Worm (Caenorhabditis elegans) whole organism, L4 larva: ENCODE results near the gene fbxc-43.

Source experiments
- T20F7.1 ChIP-seq: fragments of 200-800 bp; sonication (Bioruptor generic); optimal IDR thresholded peaks from 2 replicates; lab custom pipeline; 2018; ENCODE audit warnings: mild to moderate bottlenecking, missing genetic modification characterization, missing compliant biosample characterization
- T26A8.4 ChIP-seq: fragments of 200-800 bp; sonication (Bioruptor generic); IDR thresholded peaks from 2 replicates; pipeline ENCODE4 v1.3.6; 2022; ENCODE audit warnings: missing genetic modification characterization, missing compliant biosample characterization
- fos-1 ChIP-seq: fragments of 150-350 bp; optimal IDR thresholded peaks from 2 replicates; lab custom pipeline; 2014; ENCODE audit warnings: missing biosample characterization, missing genetic modification characterization
- lin-13 ChIP-seq: fragments of 150-350 bp; optimal IDR thresholded peaks from 2 replicates; lab custom pipeline; 2014; ENCODE audit warnings: missing biosample characterization, missing genetic modification reagents, missing genetic modification characterization
- lin-29 ChIP-seq: fragments of 200-800 bp; sonication (Bioruptor generic); IDR thresholded peaks from 2 replicates; pipeline ENCODE4 v1.3.6; 2022; ENCODE audit warnings: missing genetic modification reagents, missing genetic modification characterization, missing compliant biosample characterization
- madf-9 ChIP-seq: fragments of 200-800 bp; sonication (Bioruptor generic); conservative IDR thresholded peaks from 2 replicates; pipeline ENCODE4 v1.3.6; 2022; ENCODE audit warnings: missing genetic modification reagents, missing genetic modification characterization, missing compliant biosample characterization
- nhr-11 ChIP-seq: fragments of 150-350 bp; optimal IDR thresholded peaks from 2 replicates; lab custom pipeline; 2014; ENCODE audit warnings: missing biosample characterization, missing genetic modification characterization
- nhr-237 ChIP-seq: sonication (generic microtip); optimal IDR thresholded peaks from 2 replicates; lab custom pipeline; 2017; ENCODE audit warnings: missing biosample characterization, missing genetic modification characterization
- nhr-77 ChIP-seq: fragments of 150-350 bp; optimal IDR thresholded peaks from 2 replicates; lab custom pipeline; 2014; ENCODE audit warnings: missing biosample characterization, missing genetic modification characterization
- sdz-12 ChIP-seq: fragments of 200-800 bp; sonication (Bioruptor generic); optimal IDR thresholded peaks from 2 replicates; lab custom pipeline; 2018; ENCODE audit warnings: mild to moderate bottlenecking, missing genetic modification characterization, missing compliant biosample characterization
- set-16 ChIP-seq: fragments of 200-800 bp; sonication (Bioruptor generic); IDR thresholded peaks from 2 replicates; pipeline ENCODE4 v1.3.6; 2022; ENCODE audit warnings: missing genetic modification reagents, missing genetic modification characterization, missing compliant biosample characterization
- snpc-4 ChIP-seq: fragments of 150-350 bp; optimal IDR thresholded peaks from 2 replicates; lab custom pipeline; 2014; ENCODE audit warnings: missing biosample characterization, missing genetic modification characterization
- spr-1 ChIP-seq: sonication (generic microtip); optimal IDR thresholded peaks from 2 replicates; lab custom pipeline; 2016; ENCODE audit warnings: mild to moderate bottlenecking, missing genetic modification characterization, missing compliant biosample characterization

DNA sequence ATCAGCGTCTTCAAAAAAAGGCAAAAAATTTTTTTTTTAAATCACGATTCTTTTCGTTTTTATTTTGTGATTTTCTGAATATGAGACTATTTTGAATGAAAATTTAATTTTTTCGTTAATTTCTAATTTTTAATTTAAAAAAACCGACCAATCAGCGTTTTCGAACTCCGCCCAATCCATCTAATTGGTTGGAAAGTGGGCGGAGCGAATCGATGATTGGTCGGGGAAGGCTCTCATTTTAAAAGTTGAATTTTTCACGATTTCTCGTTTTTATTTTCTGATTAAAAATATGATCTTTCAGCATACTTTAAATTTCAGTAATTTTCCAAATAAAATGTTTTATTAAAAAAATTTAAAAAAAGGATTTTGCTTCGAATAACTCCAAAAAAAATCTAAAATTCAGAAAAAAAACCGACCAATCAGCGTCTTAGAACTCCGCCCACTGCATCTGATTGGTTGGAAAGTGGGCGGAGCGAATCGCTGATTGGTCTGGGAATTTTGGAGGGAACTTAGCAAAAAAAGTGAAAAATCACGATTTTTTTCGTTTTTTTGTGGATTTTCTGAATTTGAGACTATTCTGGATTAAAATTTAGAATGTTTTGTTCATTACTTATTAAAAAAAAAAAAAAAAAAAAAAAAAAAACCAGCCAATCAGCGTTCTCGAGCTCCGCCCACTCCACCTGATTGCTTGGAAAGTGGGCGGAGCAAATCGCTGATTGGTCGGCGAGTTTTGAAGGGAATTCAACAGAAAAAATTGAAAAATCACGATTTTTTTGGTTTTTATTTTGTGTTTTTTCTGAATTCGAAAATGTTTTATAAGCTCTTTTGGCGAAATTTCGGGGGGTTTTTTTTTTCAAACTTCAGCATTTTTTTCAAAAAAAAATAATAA is 48.8 kb upstream of the fbxc-43 start:
- TF ChIP-seq nhr-237 (no peak), sdz-12 (GFP tag; lab: Kevin White, UChicago) (no peak), snpc-4 (tag; lab: Kevin White, UChicago) (no peak), T26A8.4 (GFP tag; lab: Robert Waterston, UW) (no peak), nhr-11 (no peak), lin-29 (GFP tag; lab: Robert Waterston, UW) (no peak), fos-1 (tag; lab: Kevin White, UChicago) (no peak), spr-1 (tag; lab: Kevin White, UChicago) (no peak), set-16 (GFP tag; lab: Robert Waterston, UW) (no peak), madf-9 (no peak), T20F7.1 (GFP tag; lab: Kevin White, UChicago) (no peak), lin-13 (GFP tag; lab: Kevin White, UChicago) (no peak), nhr-77 (tag; lab: Kevin White, UChicago) (no peak)
